Worm (Caenorhabditis elegans) whole organism, midembryonic: ENCODE results near the gene F13B12.6.

Source experiments
- T22C8.4 ChIP-seq: fragments of 200-800 bp; sonication (Bioruptor generic); IDR thresholded peaks from 2 replicates; pipeline ENCODE4 v1.3.6; 2022; ENCODE audit warnings: missing genetic modification characterization, missing compliant biosample characterization
- cog-1 ChIP-seq: sonication (generic microtip); optimal IDR thresholded peaks from 2 replicates; lab custom pipeline; 2016; ENCODE audit warnings: missing genetic modification characterization, missing compliant biosample characterization
- flt-1 ChIP-seq: fragments of 200-800 bp; sonication (Bioruptor generic); IDR thresholded peaks from 2 replicates; pipeline ENCODE4 v1.3.6; 2022; ENCODE audit warnings: missing genetic modification characterization, missing compliant biosample characterization
- klf-2 ChIP-seq: fragments of 200-800 bp; sonication (Bioruptor generic); conservative IDR thresholded peaks from 2 replicates; pipeline ENCODE4 v1.3.6; 2022; ENCODE audit warnings: missing genetic modification reagents, missing genetic modification characterization, missing compliant biosample characterization
- med-1 ChIP-seq: sonication (generic microtip); optimal IDR thresholded peaks from 2 replicates; lab custom pipeline; 2017; ENCODE audit warnings: missing genetic modification characterization, mild to moderate bottlenecking, missing compliant biosample characterization, antibody characterized with exemption, missing genetic modification reagents; ENCODE audit not compliant: insufficient read depth
- ref-1 ChIP-seq: fragments of 200-800 bp; sonication (Bioruptor generic); conservative IDR thresholded peaks from 2 replicates; pipeline ENCODE4 v1.3.6; 2022; ENCODE audit warnings: missing genetic modification reagents, missing genetic modification characterization, missing compliant biosample characterization
- tab-1 ChIP-seq: fragments of 200-800 bp; sonication (Bioruptor generic); IDR thresholded peaks from 2 replicates; pipeline ENCODE4 v1.3.6; 2022; ENCODE audit warnings: missing genetic modification characterization, missing compliant biosample characterization
- ztf-29 ChIP-seq: fragments of 200-800 bp; sonication (Bioruptor generic); IDR thresholded peaks from 2 replicates; pipeline ENCODE4 v1.3.6; 2022; ENCODE audit warnings: missing genetic modification reagents, missing genetic modification characterization, missing compliant biosample characterization

ce11 chrIV:10436401-10436800, 18.7 kb upstream of the F13B12.6 start, which contains the start of gene ins-1:
- no peak for TF ChIP-seq tab-1
- TF ChIP-seq klf-2 (GFP tag; lab: Robert Waterston, UW): no peak
- TF ChIP-seq T22C8.4 (GFP tag; lab: Robert Waterston, UW): no peak
- TF ChIP-seq flt-1 (GFP tag; lab: Robert Waterston, UW): no peak
- TF ChIP-seq ztf-29 (GFP tag; lab: Robert Waterston, UW): no peak
- TF ChIP-seq med-1 (GFP tag; lab: Kevin White, UChicago): no peak
- TF ChIP-seq ref-1 (GFP tag; lab: Robert Waterston, UW): no peak
- TF ChIP-seq cog-1 (tag; lab: Kevin White, UChicago): no peak
